Worm (Caenorhabditis elegans): ENCODE results near the gene ZK507.1.

ZK507.1 gene

ce11 chrIII:9080127-9080526, 21.0 kb downstream of the ZK507.1 start:
- TF ChIP-seq him-1 (tag; optimal IDR thresholded peaks at IDR 0.05): no peak
- no peak for TF ChIP-seq W03F9.2 (tag; optimal IDR thresholded peaks at IDR 0.05)
- TF ChIP-seq dao-5 (tag; optimal IDR thresholded peaks at IDR 0.05): no peak

ce11 chrIII:9077708-9078107, 23.4 kb downstream of the ZK507.1 start, which contains the start of gene F02A9.1:
Gene F02A9.1 (minus strand): TSS chrIII:9077808.
- no peak for TF ChIP-seq him-1 (tag; optimal IDR thresholded peaks at IDR 0.05)
- TF ChIP-seq W03F9.2 (tag; optimal IDR thresholded peaks at IDR 0.05): no peak
- no peak for TF ChIP-seq dao-5 (tag; optimal IDR thresholded peaks at IDR 0.05)

DNA sequence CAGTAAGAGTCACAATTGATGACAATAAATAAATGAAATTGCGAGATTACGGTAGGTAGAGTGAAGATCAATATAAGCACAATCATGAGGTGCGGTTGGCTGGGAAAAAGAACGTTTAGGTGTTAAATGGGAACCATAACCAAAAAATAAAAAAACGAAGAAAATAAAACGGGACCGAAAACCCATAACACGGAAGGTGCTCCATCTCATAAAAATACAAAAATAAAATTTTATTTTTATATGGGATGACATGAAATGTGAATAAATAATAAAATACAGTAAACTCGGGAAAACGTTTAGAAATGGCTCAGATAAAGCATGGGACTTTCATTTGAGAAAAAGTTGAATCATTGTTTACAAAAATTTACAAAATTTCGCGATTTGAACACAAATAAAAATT, 25.6 kb downstream of the ZK507.1 start, which contains the start of gene F02A9.7:
Gene F02A9.7 (minus strand): TSS at position 101 of the 400 bp plus-strand sequence.
- TF ChIP-seq dao-5 (tag; optimal IDR thresholded peaks at IDR 0.05) (no peak), W03F9.2 (tag; optimal IDR thresholded peaks at IDR 0.05) (no peak), him-1 (tag; optimal IDR thresholded peaks at IDR 0.05) (no peak)

ce11 chrIII:9072704-9073103, 28.4 kb downstream of the ZK507.1 start:
- TF ChIP-seq W03F9.2 (tag; optimal IDR thresholded peaks at IDR 0.05) (no peak), dao-5 (tag; optimal IDR thresholded peaks at IDR 0.05) (no peak), him-1 (tag; optimal IDR thresholded peaks at IDR 0.05) (no peak)

DNA sequence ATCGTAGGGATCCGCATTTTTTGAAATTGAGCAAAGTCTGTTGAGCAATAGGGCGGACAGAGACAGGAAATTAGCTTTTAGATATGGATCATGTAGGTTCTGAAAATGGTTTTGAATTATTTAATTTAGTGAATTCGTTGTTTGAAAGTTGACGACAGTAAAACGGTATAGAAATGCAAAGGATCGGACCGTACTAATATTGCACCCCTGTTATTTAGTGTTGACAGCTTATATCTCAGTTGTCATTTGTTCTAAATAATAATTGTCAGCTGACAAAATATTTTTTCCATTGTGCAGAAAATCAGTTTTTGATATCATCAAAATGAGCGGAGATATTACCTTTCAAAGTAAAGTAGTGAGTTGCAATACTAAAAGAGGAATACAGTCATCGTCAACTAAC, 29.7 kb downstream of the ZK507.1 start, which contains the start of gene lin-12:
Gene lin-12 (minus strand): TSS at position 101 of the 400 bp plus-strand sequence.
- TF ChIP-seq him-1 (tag; optimal IDR thresholded peaks at IDR 0.05) (no peak), W03F9.2 (tag; optimal IDR thresholded peaks at IDR 0.05) (no peak), dao-5 (tag; optimal IDR thresholded peaks at IDR 0.05) (no peak)

DNA sequence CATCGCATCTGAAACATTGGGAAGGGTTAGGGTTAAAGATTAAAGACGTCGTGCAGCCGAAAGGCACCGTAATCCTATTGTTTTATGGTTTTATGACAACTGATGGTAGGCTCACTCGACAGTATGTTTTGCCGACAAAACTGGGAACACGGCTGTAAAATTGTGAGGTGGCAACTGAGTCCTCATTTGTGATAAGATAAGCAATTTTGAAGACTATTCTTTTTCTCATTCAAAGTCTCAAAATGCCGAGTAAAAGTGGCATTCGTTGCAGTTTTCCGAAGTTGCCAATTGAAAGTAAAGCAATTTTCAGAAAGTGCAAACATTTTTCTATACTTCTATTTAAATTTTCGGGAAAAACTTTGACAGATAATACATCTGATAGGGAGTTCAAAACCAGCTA, 31.4 kb downstream of the ZK507.1 start:
- TF ChIP-seq him-1 (tag; optimal IDR thresholded peaks at IDR 0.05): no peak
- no peak for TF ChIP-seq W03F9.2 (tag; optimal IDR thresholded peaks at IDR 0.05)
- no peak for TF ChIP-seq dao-5 (tag; optimal IDR thresholded peaks at IDR 0.05)

DNA sequence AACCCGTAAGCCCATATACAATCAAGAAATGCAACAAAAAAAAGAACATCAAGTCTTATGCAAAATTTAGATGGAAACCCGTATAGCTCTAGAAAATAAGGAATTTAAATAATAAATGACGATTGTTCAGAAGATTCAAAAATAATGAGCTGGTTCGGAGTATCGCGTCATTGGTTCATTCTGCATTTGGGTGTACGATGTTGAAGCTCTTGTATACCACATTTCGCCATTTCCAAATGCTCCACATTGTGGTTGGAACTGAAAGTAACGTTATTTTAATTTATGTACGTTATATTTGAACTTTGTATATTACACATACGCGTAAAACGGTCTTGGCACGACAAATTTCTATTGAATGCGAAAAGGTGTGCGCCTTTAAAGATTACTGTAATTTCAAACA, 40.8 kb downstream of the ZK507.1 start:
- TF ChIP-seq him-1 (tag; optimal IDR thresholded peaks at IDR 0.05) (no peak), W03F9.2 (tag; optimal IDR thresholded peaks at IDR 0.05) (no peak), dao-5 (tag; optimal IDR thresholded peaks at IDR 0.05) (no peak)

DNA sequence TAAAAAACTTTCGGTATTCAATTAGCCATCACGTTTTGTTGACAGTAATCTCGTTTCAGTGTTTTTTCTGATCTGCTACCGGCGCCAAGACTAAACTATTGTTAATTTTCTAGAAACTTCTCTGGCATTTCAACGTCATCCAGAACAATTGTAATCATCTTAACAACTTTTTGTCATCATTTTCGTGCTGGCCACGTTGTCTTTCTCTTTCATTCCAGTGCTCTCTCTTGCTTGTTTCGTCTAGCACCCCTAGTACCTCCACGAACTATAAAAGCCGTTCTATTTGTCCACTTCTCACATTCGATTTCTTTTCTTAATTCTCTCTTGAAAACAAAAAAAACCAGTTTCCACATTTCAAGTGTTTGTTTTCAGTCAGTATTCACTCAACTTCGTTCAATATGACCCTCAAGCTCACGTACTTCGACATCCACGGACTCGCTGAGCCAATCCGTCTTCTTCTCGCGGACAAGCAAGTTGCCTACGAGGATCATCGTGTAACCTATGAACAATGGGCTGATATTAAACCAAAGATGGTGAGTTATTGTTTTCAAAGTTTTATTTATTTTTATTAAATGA, 42.1 kb downstream of the ZK507.1 start, which contains the start of gene gst-1:
Gene gst-1 (plus strand): TSS at position 373 of the 576 bp plus-strand sequence.
- TF ChIP-seq dao-5 (tag; optimal IDR thresholded peaks at IDR 0.05) (no peak), W03F9.2 (tag; optimal IDR thresholded peaks at IDR 0.05) (peak; percentile 38)

ce11 chrIII:9054414-9055147, 46.5 kb downstream of the ZK507.1 start, which contains the start of gene cls-2:
Gene cls-2 (plus strand): TSS chrIII:9055048.
- TF ChIP-seq dao-5 (tag; optimal IDR thresholded peaks at IDR 0.05): no peak
- TF ChIP-seq W03F9.2 (tag; optimal IDR thresholded peaks at IDR 0.05): peak; percentile 14
- no peak for TF ChIP-seq him-1 (tag; optimal IDR thresholded peaks at IDR 0.05)

ce11 chrIII:9053740-9054252, 47.3 kb downstream of the ZK507.1 start, which contains the start of gene R107.5:
Gene R107.5 (minus strand): TSS chrIII:9053790.
- no peak for TF ChIP-seq dao-5 (tag; optimal IDR thresholded peaks at IDR 0.05)
- peak; percentile 77 for TF ChIP-seq W03F9.2 (tag; optimal IDR thresholded peaks at IDR 0.05)
- peak; percentile 71 for TF ChIP-seq him-1 (tag; optimal IDR thresholded peaks at IDR 0.05)

- TF ChIP-seq W03F9.2 (tag; optimal IDR thresholded peaks at IDR 0.05): no peak
- TF ChIP-seq him-1 (tag; optimal IDR thresholded peaks at IDR 0.05): no peak
- no peak for TF ChIP-seq dao-5 (tag; optimal IDR thresholded peaks at IDR 0.05)
These were observed 47.8 kb downstream of the ZK507.1 start for ce11 chrIII:9053263-9053662.

DNA sequence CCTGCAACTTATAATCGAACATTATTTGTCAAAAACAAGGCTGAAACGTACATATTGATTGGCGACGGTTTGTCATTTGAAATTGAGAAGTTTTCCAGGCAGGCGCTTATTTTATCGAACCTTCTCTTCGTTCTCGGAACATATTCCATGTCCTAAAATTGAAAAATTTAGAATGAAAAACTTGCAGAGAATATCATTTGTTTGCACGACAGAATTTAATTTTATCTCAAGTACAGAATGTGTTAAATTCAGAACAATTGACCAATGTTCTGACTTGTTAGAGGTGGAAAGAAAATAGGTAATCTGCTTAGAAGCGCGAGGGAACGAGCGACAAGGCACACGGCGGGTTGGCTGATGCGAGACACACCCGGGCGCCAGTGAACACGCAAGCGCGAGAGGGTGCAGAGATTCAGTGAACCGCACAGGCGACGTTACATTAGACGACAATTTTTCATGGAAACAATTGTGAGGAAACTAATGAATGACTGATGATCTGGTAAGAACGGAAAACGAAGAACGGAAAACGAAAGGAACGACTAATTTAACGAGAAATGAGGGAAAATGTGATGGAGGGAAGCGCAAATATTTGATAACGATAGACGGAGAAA, 48.6 kb downstream of the ZK507.1 start:
- TF ChIP-seq him-1 (tag; optimal IDR thresholded peaks at IDR 0.05): no peak
- TF ChIP-seq dao-5 (tag; optimal IDR thresholded peaks at IDR 0.05): no peak
- TF ChIP-seq W03F9.2 (tag; optimal IDR thresholded peaks at IDR 0.05): no peak

DNA sequence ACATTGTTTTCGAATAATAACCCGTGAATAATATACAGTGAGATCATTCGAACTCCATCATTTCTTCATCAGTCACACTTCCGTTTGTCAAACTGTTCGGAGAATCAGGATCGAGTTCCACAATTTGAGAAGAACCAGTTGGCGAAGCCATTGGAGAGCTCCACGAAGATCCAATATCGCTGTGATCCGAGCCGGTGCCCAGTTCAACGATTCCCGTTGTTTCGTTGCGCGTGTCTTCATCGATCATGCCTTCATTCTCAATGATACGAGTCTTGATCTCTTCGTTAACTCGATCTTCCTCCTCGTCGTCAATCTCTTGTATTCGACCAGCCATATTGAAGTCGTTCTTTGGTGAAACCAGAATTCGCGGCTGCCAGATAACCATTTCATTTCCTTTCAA, 49.4 kb downstream of the ZK507.1 start:
- TF ChIP-seq him-1 (tag; optimal IDR thresholded peaks at IDR 0.05) (no peak), W03F9.2 (tag; optimal IDR thresholded peaks at IDR 0.05) (no peak), dao-5 (tag; optimal IDR thresholded peaks at IDR 0.05) (no peak)
